Worm (Caenorhabditis elegans): ENCODE measurements around the gene fbxa-151.
A peak's percentile ranks its signal among the peaks of the same experiment; 100 is the strongest.

Gene fbxa-151

ce11 chrIII:1288473-1289056, 21.9 kb upstream of the fbxa-151 start, which contains the start of gene fbxa-50:
TSS of gene fbxa-50 (minus strand) at chrIII:1288523.
- TF ChIP-seq aha-1 (tag; optimal IDR thresholded peaks at IDR 0.05): no peak
- TF ChIP-seq skn-1 (tag; optimal IDR thresholded peaks at IDR 0.05): peak; percentile 21

DNA sequence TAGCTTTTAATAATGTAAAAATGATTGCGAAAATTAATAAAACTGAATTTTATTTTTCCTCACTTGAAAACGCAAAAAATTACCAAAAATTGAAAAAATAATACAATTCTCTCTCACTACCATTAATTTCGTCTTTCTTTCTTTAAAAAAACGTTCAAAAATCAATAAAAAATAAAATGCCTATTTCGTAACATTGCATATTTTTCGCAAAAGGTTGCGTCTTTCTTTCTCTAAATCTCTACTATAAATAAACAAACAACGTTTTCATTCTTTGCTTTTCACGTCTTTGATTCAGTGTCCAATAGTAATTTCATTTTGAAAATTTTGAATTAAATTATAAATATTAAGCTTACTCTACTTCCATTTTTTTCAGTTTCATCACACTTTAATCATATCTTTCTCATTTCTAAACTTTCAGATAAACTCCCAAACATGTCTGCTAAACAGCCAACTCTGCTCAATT, 17.9 kb upstream of the fbxa-151 start, which contains the start of gene fbxa-37:
Gene fbxa-37, plus strand, starts transcription at position 413 of the 463 bp plus-strand sequence.
- TF ChIP-seq ceh-90 (tag; optimal IDR thresholded peaks at IDR 0.05) (no peak), nhr-19 (GFP tag; conservative IDR thresholded peaks at IDR 0.05) (no peak), lin-39 (tag; optimal IDR thresholded peaks at IDR 0.05) (no peak), ces-1 (GFP tag; optimal IDR thresholded peaks at IDR 0.05) (no peak), nhr-90 (tag; optimal IDR thresholded peaks at IDR 0.05; ENCODE audit: poor library complexity) (no peak), nhr-84 (tag; optimal IDR thresholded peaks at IDR 0.05) (no peak), mab-9 (GFP tag; IDR thresholded peaks at IDR 0.05) (no peak), hlh-17 (GFP tag; optimal IDR thresholded peaks at IDR 0.05; ENCODE audit: borderline replicate concordance) (no peak), skn-1 (tag; optimal IDR thresholded peaks at IDR 0.05) (peak; percentile 61), Y116A8C.19 (tag; optimal IDR thresholded peaks at IDR 0.05; ENCODE audit: borderline replicate concordance) (no peak), ceh-88 (GFP tag; IDR thresholded peaks at IDR 0.05) (no peak), mef-2 (tag; optimal IDR thresholded peaks at IDR 0.05) (no peak), ets-5 (GFP tag; IDR thresholded peaks at IDR 0.05) (no peak), nhr-47 (tag; optimal IDR thresholded peaks at IDR 0.05) (peak; percentile 18), nhr-12 (tag; optimal IDR thresholded peaks at IDR 0.05) (no peak), lsy-2 (tag; optimal IDR thresholded peaks at IDR 0.05) (peak; percentile 37 to 59), nhr-71 (tag; optimal IDR thresholded peaks at IDR 0.05) (peak; percentile 42), nhr-20 (tag; optimal IDR thresholded peaks at IDR 0.05) (no peak), egl-27 (tag; optimal IDR thresholded peaks at IDR 0.05) (no peak), unc-86 (tag; optimal IDR thresholded peaks at IDR 0.05) (no peak), ztf-11 (tag; optimal IDR thresholded peaks at IDR 0.05) (no peak), nhr-77 (tag; optimal IDR thresholded peaks at IDR 0.05) (no peak), aha-1 (tag; optimal IDR thresholded peaks at IDR 0.05) (no peak), jun-1 (tag; optimal IDR thresholded peaks at IDR 0.05) (no peak), ztf-4 (tag; optimal IDR thresholded peaks at IDR 0.05) (no peak), lin-14 (GFP tag; optimal IDR thresholded peaks at IDR 0.05) (peak; percentile 61), sox-4 (tag; optimal IDR thresholded peaks at IDR 0.05) (no peak), hpl-2 (GFP tag; optimal IDR thresholded peaks at IDR 0.05) (no peak), snpc-4 (tag; optimal IDR thresholded peaks at IDR 0.05) (no peak), snu-23 (GFP tag; optimal IDR thresholded peaks at IDR 0.05) (no peak), mdl-1 (tag; optimal IDR thresholded peaks at IDR 0.05) (no peak), C34B4.2 (tag; optimal IDR thresholded peaks at IDR 0.05) (no peak), pqm-1 (tag; optimal IDR thresholded peaks at IDR 0.05) (no peak), fkh-4 (tag; optimal IDR thresholded peaks at IDR 0.05; ENCODE audit: borderline replicate concordance) (no peak), elt-2 (tag; optimal IDR thresholded peaks at IDR 0.05) (peak; percentile 2), swsn-7 (tag; optimal IDR thresholded peaks at IDR 0.05) (peak; percentile 25), ceh-63 (GFP tag; optimal IDR thresholded peaks at IDR 0.05) (no peak), nhr-237 (tag; optimal IDR thresholded peaks at IDR 0.05) (peak; percentile 67), C16A3.4 (tag; optimal IDR thresholded peaks at IDR 0.05) (no peak), ceh-8 (GFP tag; optimal IDR thresholded peaks at IDR 0.05) (no peak), unc-30 (tag; optimal IDR thresholded peaks at IDR 0.05) (no peak), fkh-8 (tag; optimal IDR thresholded peaks at IDR 0.05) (no peak), sptf-1 (tag; optimal IDR thresholded peaks at IDR 0.05) (no peak), aly-2 (tag; optimal IDR thresholded peaks at IDR 0.05) (no peak), efl-1 (optimal IDR thresholded peaks at IDR 0.05) (peak; percentile 22 to 36), efl-1 (GFP tag; optimal IDR thresholded peaks at IDR 0.05 in 1 of 2) (peak; percentile 18 to 80), zip-4 (GFP tag; optimal IDR thresholded peaks at IDR 0.05) (peak; percentile 92), elt-3 (tag; optimal IDR thresholded peaks at IDR 0.05) (no peak), unc-98 (GFP tag; IDR thresholded peaks at IDR 0.05) (no peak), ama-1 (optimal IDR thresholded peaks at IDR 0.05) (no peak), rnt-1 (tag; optimal IDR thresholded peaks at IDR 0.05) (no peak)

Data from whole organism, L1 larva.